Fruit fly (Drosophila melanogaster): ENCODE data around the gene yellow-c.
A peak's percentile ranks its signal among the peaks of the same experiment; 100 is the strongest.

yellow-c gene

dm6 chr2L:15067832-15068231, 32.6 kb downstream of the yellow-c start (continued):
- no peak for TF ChIP-seq Jarid2 (GFP tag; optimal IDR thresholded peaks at IDR 0.05)
- TF ChIP-seq Sin3A (optimal IDR thresholded peaks at IDR 0.05), result peak; percentile 40
- TF ChIP-seq Taf1 (GFP tag; IDR thresholded peaks at IDR 0.05), result no peak
- TF ChIP-seq ato (GFP tag; IDR thresholded peaks at IDR 0.05; ENCODE audit: partially characterized antibody), result peak; percentile 78
- TF ChIP-seq HLHmδ (GFP tag; optimal IDR thresholded peaks at IDR 0.05), result peak; percentile 64
- TF ChIP-seq Elba2 (GFP tag; optimal IDR thresholded peaks at IDR 0.05), result no peak
- no peak for TF ChIP-seq NC2α (GFP tag; optimal IDR thresholded peaks at IDR 0.05)
- TF ChIP-seq Lim3 (GFP tag; IDR thresholded peaks at IDR 0.05), result no peak
- TF ChIP-seq pb (GFP tag; optimal IDR thresholded peaks at IDR 0.05), result no peak
- 0 out of 2 replicates have a peak, but pooled peaks have one; percentile 18 for TF ChIP-seq CG4360 (GFP tag; IDR thresholded peaks at IDR 0.05)
- no peak for TF ChIP-seq CG6689 (GFP tag; IDR thresholded peaks at IDR 0.05)
- peak; percentile 92 for TF ChIP-seq CG1603 (tag; optimal IDR thresholded peaks at IDR 0.05)
- TF ChIP-seq row (GFP tag; IDR thresholded peaks at IDR 0.05), result peak; percentile 75
- TF ChIP-seq CG2202 (tag; optimal IDR thresholded peaks at IDR 0.05), result no peak
- TF ChIP-seq Gug (GFP tag; IDR thresholded peaks at IDR 0.05), result peak; percentile 14; the same call in 1 of the 4 replicates
- peak; percentile 66 for TF ChIP-seq sens (GFP tag)
- TF ChIP-seq Neu2 (GFP tag; optimal IDR thresholded peaks at IDR 0.05; ENCODE audit: borderline replicate concordance), result no peak
- TF ChIP-seq Bdp1 (GFP tag; optimal IDR thresholded peaks at IDR 0.05), result no peak
- no peak for TF ChIP-seq sisA (GFP tag; IDR thresholded peaks at IDR 0.05)
- no peak for TF ChIP-seq vvl (GFP tag; IDR thresholded peaks at IDR 0.05)
- no peak for TF ChIP-seq Hmx (GFP tag; optimal IDR thresholded peaks at IDR 0.05)
- TF ChIP-seq CG17829 (tag; optimal IDR thresholded peaks at IDR 0.05), result peak; percentile 79
- no peak for TF ChIP-seq rib (GFP tag; IDR thresholded peaks at IDR 0.05)
- TF ChIP-seq wek (GFP tag; optimal IDR thresholded peaks at IDR 0.05), result no peak
- peak in 1 of 2 experiments; percentile 15 for TF ChIP-seq Hr51 (GFP tag; optimal IDR thresholded peaks at IDR 0.05)
- TF ChIP-seq CG2889 (GFP tag; IDR thresholded peaks at IDR 0.05), result no peak
- no peak for TF ChIP-seq CG18764 (GFP tag; optimal IDR thresholded peaks at IDR 0.05)
- TF ChIP-seq disco-r (GFP tag; optimal IDR thresholded peaks at IDR 0.05), result peak; percentile 7
- no peak for TF ChIP-seq CG14050 (GFP tag; IDR thresholded peaks at IDR 0.05)
- TF ChIP-seq CG30403 (GFP tag; optimal IDR thresholded peaks at IDR 0.05), result peak; percentile 15
- peak; percentile 49 for TF ChIP-seq psq (GFP tag; optimal IDR thresholded peaks at IDR 0.05)
- TF ChIP-seq CG2199 (GFP tag; IDR thresholded peaks at IDR 0.05), result peak; percentile 82; the same call in 2 of the 3 replicates
- TF ChIP-seq HLH3B (GFP tag; IDR thresholded peaks at IDR 0.05), result no peak
- TF ChIP-seq CG3847 (GFP tag; IDR thresholded peaks at IDR 0.05), result peak; percentile 56; the same call in 1 of the 2 replicates
- TF ChIP-seq CG18011 (GFP tag; optimal IDR thresholded peaks at IDR 0.05), result no peak
- TF ChIP-seq CG9817 (tag; optimal IDR thresholded peaks at IDR 0.05), result peak; percentile 15
- no peak for TF ChIP-seq CG32772 (GFP tag; IDR thresholded peaks at IDR 0.05)
- TF ChIP-seq NC2β (GFP tag; optimal IDR thresholded peaks at IDR 0.05), result peak; percentile 19
- TF ChIP-seq GATAe (GFP tag; conservative IDR thresholded peaks at IDR 0.05), result no peak
- no peak for TF ChIP-seq Awh (GFP tag; IDR thresholded peaks at IDR 0.05)
- no peak for TF ChIP-seq ranshi (GFP tag; IDR thresholded peaks at IDR 0.05)
- peak; percentile 53 for TF ChIP-seq CrebB (tag; optimal IDR thresholded peaks at IDR 0.05)
- peak; percentile 79 for TF ChIP-seq Adf1 (GFP tag; IDR thresholded peaks at IDR 0.05)
- TF ChIP-seq CG8089 (GFP tag; optimal IDR thresholded peaks at IDR 0.05), result no peak
- peak; percentile 17 for TF ChIP-seq lbe (GFP tag; optimal IDR thresholded peaks at IDR 0.05)
- TF ChIP-seq CG4404 (GFP tag; IDR thresholded peaks at IDR 0.05), result no peak
- TF ChIP-seq Dref (GFP tag; IDR thresholded peaks at IDR 0.05), result peak; percentile 50
- TF ChIP-seq Nf-YC (tag; optimal IDR thresholded peaks at IDR 0.05), result peak; percentile 45
- no peak for TF ChIP-seq pita (GFP tag; optimal IDR thresholded peaks at IDR 0.05)
- peak; percentile 36 for TF ChIP-seq lilli (GFP tag; optimal IDR thresholded peaks at IDR 0.05)
- TF ChIP-seq CG33557 (GFP tag; optimal IDR thresholded peaks at IDR 0.05), result peak; percentile 27
- TF ChIP-seq CG34376 (GFP tag; optimal IDR thresholded peaks at IDR 0.05), result no peak
- TF ChIP-seq Doc2 (GFP tag; IDR thresholded peaks at IDR 0.05), result no peak

All from whole organism, embryonic.